Worm (Caenorhabditis elegans) whole organism, mixed stage, embryonic: ENCODE measurements around the gene srw-32.

Source experiments
- elt-1 ChIP-seq: sonication (generic microtip); optimal IDR thresholded peaks from 2 replicates; lab custom pipeline; 2017; ENCODE audit warnings: missing genetic modification characterization, mild to moderate bottlenecking, missing compliant biosample characterization, antibody characterized with exemption, moderate library complexity, borderline replicate concordance; ENCODE audit not compliant: insufficient read depth
- elt-3 ChIP-seq: fragments of 150-350 bp; optimal IDR thresholded peaks from 2 replicates; lab custom pipeline; 2014; ENCODE audit warnings: missing biosample characterization, missing genetic modification characterization
- lin-13 ChIP-seq: fragments of 150-350 bp; optimal IDR thresholded peaks from 2 replicates; lab custom pipeline; 2014; ENCODE audit warnings: missing biosample characterization, missing genetic modification characterization
- mab-5 ChIP-seq: fragments of 150-350 bp; optimal IDR thresholded peaks from 2 replicates; lab custom pipeline; 2014; ENCODE audit warnings: missing biosample characterization, missing genetic modification characterization
- mep-1 ChIP-seq: fragments of 150-350 bp; optimal IDR thresholded peaks from 2 replicates; lab custom pipeline; 2017; ENCODE audit warnings: missing biosample characterization, missing genetic modification reagents, missing genetic modification characterization, inconsistent platforms
- pha-4 ChIP-seq: fragments of 150-350 bp; optimal IDR thresholded peaks from 2 replicates; lab custom pipeline; 2018; ENCODE audit warnings: missing biosample characterization, missing genetic modification reagents, missing genetic modification characterization
- snpc-4 ChIP-seq: fragments of 150-350 bp; optimal IDR thresholded peaks from 2 replicates; lab custom pipeline; 2014; ENCODE audit warnings: missing biosample characterization, missing genetic modification characterization
- unc-39 ChIP-seq: fragments of 150-350 bp; optimal IDR thresholded peaks from 2 replicates; lab custom pipeline; 2014; ENCODE audit warnings: missing biosample characterization, missing genetic modification characterization
- unc-62 ChIP-seq: fragments of 150-350 bp; optimal IDR thresholded peaks from 2 replicates; lab custom pipeline; 2014; ENCODE audit warnings: missing biosample characterization, missing genetic modification reagents, missing genetic modification characterization

ce11 chrV:17551396-17551795 is 42.8 kb downstream of the srw-32 start:
- TF ChIP-seq unc-39 (tag; lab: Kevin White, UChicago) (no peak), mab-5 (tag; lab: Kevin White, UChicago) (no peak), mep-1 (tag; lab: Kevin White, UChicago) (no peak), pha-4 (tag; lab: Kevin White, UChicago) (no peak), elt-1 (tag; lab: Kevin White, UChicago) (no peak), unc-62 (GFP tag; lab: Kevin White, UChicago) (no peak), lin-13 (tag; lab: Kevin White, UChicago) (no peak), elt-3 (tag; lab: Kevin White, UChicago) (no peak), snpc-4 (tag; lab: Kevin White, UChicago) (no peak)
